Worm (Caenorhabditis elegans): ENCODE data around the gene F59A7.7.
A peak's percentile ranks its signal among the peaks of the same experiment; 100 is the strongest.

Gene F59A7.7

DNA sequence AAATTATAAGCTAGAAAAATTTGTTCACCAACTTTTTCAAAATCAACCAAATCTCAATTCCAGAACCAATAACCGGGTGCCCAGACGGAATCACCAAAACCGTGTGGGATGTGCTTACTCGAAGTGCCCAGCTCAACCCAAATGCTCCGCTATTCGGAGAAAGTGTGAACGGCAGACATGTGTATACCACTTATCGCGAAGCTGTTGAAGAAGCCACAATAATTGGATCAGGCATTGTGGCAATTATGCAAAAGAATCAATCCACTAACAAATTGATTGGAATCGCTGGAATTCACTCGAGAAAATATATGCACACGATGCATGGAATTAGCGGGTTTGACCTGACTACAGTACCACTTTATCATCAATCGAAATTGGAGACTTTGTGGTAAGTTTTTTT, 42.2 kb upstream of the F59A7.7 start:
- TF ChIP-seq sma-3 (GFP tag; optimal IDR thresholded peaks at IDR 0.05) (no peak), ama-1 (optimal IDR thresholded peaks at IDR 0.05) (no peak), lin-11 (tag; optimal IDR thresholded peaks at IDR 0.05) (no peak), egl-27 (tag; optimal IDR thresholded peaks at IDR 0.05) (no peak), unc-39 (tag; optimal IDR thresholded peaks at IDR 0.05) (no peak), ztf-1 (GFP tag; conservative IDR thresholded peaks at IDR 0.05) (no peak), nhr-23 (tag; optimal IDR thresholded peaks at IDR 0.05) (no peak), nhr-237 (tag; optimal IDR thresholded peaks at IDR 0.05) (no peak), ZK546.5 (tag; optimal IDR thresholded peaks at IDR 0.05) (no peak), Y55F3AM.14 (GFP tag; optimal IDR thresholded peaks at IDR 0.05) (no peak), sma-9 (GFP tag; optimal IDR thresholded peaks at IDR 0.05) (no peak), sma-9 (tag; optimal IDR thresholded peaks at IDR 0.05) (no peak), nhr-129 (tag; optimal IDR thresholded peaks at IDR 0.05) (no peak), nhr-6 (tag; optimal IDR thresholded peaks at IDR 0.05) (no peak), ceh-82 (tag; optimal IDR thresholded peaks at IDR 0.05) (no peak), nhr-25 (tag; optimal IDR thresholded peaks at IDR 0.05) (no peak)

DNA sequence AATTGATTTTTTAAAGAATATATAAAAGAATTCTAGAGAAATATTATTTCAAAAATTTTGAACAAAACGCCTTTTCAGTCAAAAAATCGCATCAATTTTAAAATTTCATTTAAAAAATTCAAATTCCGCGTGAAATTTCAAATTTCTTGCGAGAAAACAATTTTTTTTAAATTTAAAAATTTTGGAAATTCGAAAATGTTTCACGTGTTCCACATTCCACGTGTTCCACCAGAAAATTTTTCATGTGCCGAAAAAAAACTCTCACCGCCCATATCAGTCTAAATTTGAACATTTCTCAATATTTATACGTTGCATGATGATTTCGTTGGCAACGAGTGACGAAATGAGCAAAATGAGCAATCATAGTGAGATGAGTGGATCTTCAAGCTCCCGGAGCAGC, 36.8 kb upstream of the F59A7.7 start, which contains the start of gene fbxa-201:
Gene fbxa-201, plus strand, starts transcription at position 301 of the 400 bp plus-strand sequence.
- no peak for TF ChIP-seq mab-5 (tag; optimal IDR thresholded peaks at IDR 0.05)
- TF ChIP-seq nhr-11 (tag; optimal IDR thresholded peaks at IDR 0.05), result no peak
- no peak for TF ChIP-seq lin-13 (GFP tag; optimal IDR thresholded peaks at IDR 0.05)
- no peak for TF ChIP-seq ZK546.5 (tag; optimal IDR thresholded peaks at IDR 0.05)
- no peak for TF ChIP-seq sma-9 (GFP tag; optimal IDR thresholded peaks at IDR 0.05)
- no peak for TF ChIP-seq sma-9 (tag; optimal IDR thresholded peaks at IDR 0.05)
- no peak for TF ChIP-seq unc-62 (GFP tag; optimal IDR thresholded peaks at IDR 0.05)
- no peak for TF ChIP-seq sma-3 (GFP tag; optimal IDR thresholded peaks at IDR 0.05)
- no peak for TF ChIP-seq nhr-12 (tag; optimal IDR thresholded peaks at IDR 0.05)
- no peak for TF ChIP-seq nhr-6 (tag; optimal IDR thresholded peaks at IDR 0.05)

DNA sequence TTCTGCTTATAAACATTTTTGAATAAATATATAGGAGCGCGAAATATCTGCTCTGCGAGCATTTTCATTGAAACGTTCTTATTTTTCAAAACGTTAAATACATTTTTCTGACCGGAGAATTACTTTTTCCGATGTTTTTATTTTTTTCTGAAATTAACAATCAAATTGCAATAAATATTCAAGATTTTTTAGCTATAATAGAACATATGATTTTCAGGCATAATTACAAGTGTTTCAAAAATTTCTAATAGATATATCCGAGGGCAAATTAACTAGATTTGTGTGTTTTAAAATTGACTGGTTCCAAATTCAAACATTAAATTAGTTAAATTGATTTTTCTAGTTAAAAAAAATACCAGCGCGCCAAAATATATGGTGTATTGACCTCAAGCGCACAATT, 32.9 kb upstream of the F59A7.7 start, which contains the start of gene T08B1.4:
Gene T08B1.4, plus strand, starts transcription at position 301 of the 400 bp plus-strand sequence.
- TF ChIP-seq zag-1 (tag; optimal IDR thresholded peaks at IDR 0.05), result no peak
- no peak for TF ChIP-seq aly-2 (tag; optimal IDR thresholded peaks at IDR 0.05)
- no peak for TF ChIP-seq ztf-11 (tag; optimal IDR thresholded peaks at IDR 0.05)
- no peak for TF ChIP-seq ama-1 (optimal IDR thresholded peaks at IDR 0.05)
- no peak for TF ChIP-seq unc-39 (tag; optimal IDR thresholded peaks at IDR 0.05)
- no peak for TF ChIP-seq ceh-16 (tag; optimal IDR thresholded peaks at IDR 0.05)
- TF ChIP-seq lin-11 (tag; optimal IDR thresholded peaks at IDR 0.05), result no peak
- no peak for TF ChIP-seq C34F6.9 (tag; optimal IDR thresholded peaks at IDR 0.05)
- TF ChIP-seq ztf-4 (tag; optimal IDR thresholded peaks at IDR 0.05), result no peak
- no peak for TF ChIP-seq ztf-1 (GFP tag; conservative IDR thresholded peaks at IDR 0.05)
- TF ChIP-seq gmeb-1 (tag; optimal IDR thresholded peaks at IDR 0.05), result no peak

DNA sequence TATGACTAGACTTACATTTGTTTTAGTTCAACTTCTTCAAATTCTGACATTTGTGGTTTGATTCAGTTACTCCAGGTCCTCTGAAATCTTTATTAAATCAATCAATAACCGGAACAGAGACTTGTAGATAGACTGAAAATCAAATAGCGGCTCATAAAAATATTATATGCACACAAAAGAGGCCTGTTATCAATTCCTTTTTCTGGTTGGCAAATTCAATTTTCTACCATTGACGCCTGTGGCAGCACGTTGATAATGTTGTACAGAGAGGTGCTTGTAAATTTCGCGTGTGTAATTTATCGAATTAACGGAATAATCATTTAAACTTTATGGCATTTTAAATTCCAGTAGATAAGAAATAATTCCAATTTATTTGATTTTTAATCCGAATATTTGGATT, 24.9 kb upstream of the F59A7.7 start, which contains the start of gene T08B1.1:
Gene T08B1.1, minus strand, starts transcription at position 92 of the 400 bp plus-strand sequence.
- no peak for TF ChIP-seq unc-62 (GFP tag; optimal IDR thresholded peaks at IDR 0.05)
- TF ChIP-seq ceh-16 (tag; optimal IDR thresholded peaks at IDR 0.05), result no peak
- no peak for TF ChIP-seq nhr-21 (tag; optimal IDR thresholded peaks at IDR 0.05)
- no peak for TF ChIP-seq elt-3 (tag; optimal IDR thresholded peaks at IDR 0.05)
- TF ChIP-seq nhr-10 (tag; optimal IDR thresholded peaks at IDR 0.05), result no peak
- TF ChIP-seq skn-1 (tag; optimal IDR thresholded peaks at IDR 0.05), result no peak
- peak; percentile 27 for TF ChIP-seq crh-2 (tag; optimal IDR thresholded peaks at IDR 0.05)
- TF ChIP-seq ztf-11 (tag; optimal IDR thresholded peaks at IDR 0.05), result no peak
- TF ChIP-seq ztf-4 (tag; optimal IDR thresholded peaks at IDR 0.05), result no peak
- no peak for TF ChIP-seq F13H6.1 (tag; optimal IDR thresholded peaks at IDR 0.05)
- no peak for TF ChIP-seq ceh-82 (tag; optimal IDR thresholded peaks at IDR 0.05)
- TF ChIP-seq lin-11 (tag; optimal IDR thresholded peaks at IDR 0.05), result no peak
- TF ChIP-seq nhr-6 (tag; optimal IDR thresholded peaks at IDR 0.05), result no peak
- TF ChIP-seq egl-27 (tag; optimal IDR thresholded peaks at IDR 0.05), result no peak
- TF ChIP-seq fos-1 (tag; optimal IDR thresholded peaks at IDR 0.05), result peak; percentile 55

DNA sequence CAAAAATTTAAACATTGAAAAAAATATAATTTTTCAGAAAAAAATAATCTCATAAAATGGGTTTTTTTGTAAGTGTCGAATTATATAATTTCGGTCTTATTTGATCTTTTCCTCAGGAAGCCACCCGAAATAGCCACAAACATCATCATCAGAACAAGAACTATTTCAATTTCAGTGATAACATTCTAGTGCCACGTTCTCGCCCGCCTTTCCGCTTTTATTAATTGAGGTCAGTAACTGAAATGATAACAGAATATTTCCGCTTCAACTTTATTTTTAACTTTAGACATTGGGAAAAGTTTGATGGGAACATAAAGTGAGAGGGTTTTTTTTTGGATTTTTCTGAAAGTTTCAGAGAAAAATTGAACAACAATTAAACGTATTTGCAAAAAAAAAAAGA, 22.7 kb upstream of the F59A7.7 start:
- TF ChIP-seq lin-13 (GFP tag; optimal IDR thresholded peaks at IDR 0.05) (no peak), nhr-6 (tag; optimal IDR thresholded peaks at IDR 0.05) (no peak), skn-1 (tag; optimal IDR thresholded peaks at IDR 0.05) (peak; percentile 6), unc-55 (GFP tag; optimal IDR thresholded peaks at IDR 0.05) (no peak), unc-62 (GFP tag; optimal IDR thresholded peaks at IDR 0.05) (no peak), fos-1 (tag; optimal IDR thresholded peaks at IDR 0.05) (peak; percentile 58), crh-2 (tag; optimal IDR thresholded peaks at IDR 0.05) (peak; percentile 49)
